Worm (Caenorhabditis elegans): ENCODE results near the gene dpf-5.

- TF ChIP-seq him-1 (tag; optimal IDR thresholded peaks at IDR 0.05) (no peak), W03F9.2 (tag; optimal IDR thresholded peaks at IDR 0.05) (peak; percentile 9)
Observed at ce11 chrIV:4799114-4799513, 7.3 kb downstream of the dpf-5 start, which contains the start of gene eor-1.

Data from whole organism, L4/young adult.